Fruit fly (Drosophila melanogaster) whole organism, pupa: Measurements from ENCODE around the gene CG31817.

Experiments
- CG12605 ChIP-seq: fragments of 200-800 bp; sonication (Bioruptor generic); IDR thresholded peaks from 2 replicates; pipeline ENCODE4 v1.3.6; 2022; ENCODE audit warnings: missing biosample characterization, missing genetic modification characterization
- CG13204 ChIP-seq: fragments of 200-800 bp; sonication (Bioruptor generic); optimal IDR thresholded peaks from 2 replicates; lab custom pipeline; 2018; ENCODE audit warnings: missing biosample characterization, mild to moderate bottlenecking, missing genetic modification characterization, moderate library complexity
- rn ChIP-seq: fragments of 200-800 bp; sonication (Bioruptor generic); IDR thresholded peaks from 2 replicates; pipeline ENCODE4 v1.3.6; 2022; ENCODE audit warnings: missing biosample characterization, missing genetic modification characterization

DNA sequence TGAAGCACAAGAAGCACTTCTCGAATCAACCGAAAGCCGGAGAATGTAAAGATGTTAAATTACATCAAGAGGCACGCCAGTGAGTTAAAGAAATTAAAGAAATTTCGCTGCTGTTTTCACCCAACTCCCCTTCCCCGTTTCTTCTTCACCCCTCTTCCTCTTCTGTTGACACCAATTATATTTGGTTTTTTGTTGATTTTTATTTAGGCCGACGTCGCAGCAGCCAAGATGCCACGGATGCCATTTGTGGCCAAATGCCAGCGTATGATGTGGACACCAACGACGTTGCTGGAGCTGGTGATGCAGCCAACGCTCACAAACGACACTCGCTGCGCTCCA is 49.3 kb downstream of the CG31817 start:
- no peak for TF ChIP-seq CG12605 (GFP tag; lab: Robert Waterston, UW)
- no peak for TF ChIP-seq CG13204 (GFP tag; lab: Kevin White, UChicago)
- TF ChIP-seq rn = no peak
